Fruit fly (Drosophila melanogaster) whole organism, embryonic: ENCODE results near the gene Elp3.
A peak's percentile ranks its signal among the peaks of the same experiment; 100 is the strongest.

ENCODE experiments used
- Antp ChIP-seq: fragments of 200-800 bp; sonication (Bioruptor generic); optimal IDR thresholded peaks from 3 replicates; lab custom pipeline; 2016; ENCODE audit warnings: missing biosample characterization, missing genetic modification characterization
- Bteb2 ChIP-seq: fragments of 200-800 bp; sonication (Bioruptor generic); optimal IDR thresholded peaks from 2 replicates; lab custom pipeline; 2016; ENCODE audit warnings: missing biosample characterization, missing genetic modification characterization
- CG10366 ChIP-seq: fragments of 200-800 bp; sonication (Bioruptor generic); IDR thresholded peaks from 2 replicates; pipeline ENCODE4 v1.3.6; 2022; ENCODE audit warnings: missing biosample characterization, missing genetic modification characterization
- CG10654 ChIP-seq: fragments of 200-800 bp; sonication (Bioruptor generic); optimal IDR thresholded peaks from 2 replicates; lab custom pipeline; 2016; ENCODE audit warnings: missing biosample characterization, missing genetic modification characterization
- CG11696 ChIP-seq: fragments of 200-800 bp; sonication (Bioruptor generic); IDR thresholded peaks from 2 replicates; pipeline ENCODE4 v1.3.6; 2022; ENCODE audit warnings: missing biosample characterization, missing genetic modification characterization
- CG12391 ChIP-seq: fragments of 200-800 bp; sonication (Bioruptor generic); optimal IDR thresholded peaks from 3 replicates; lab custom pipeline; 2018; ENCODE audit warnings: missing biosample characterization, mild to moderate bottlenecking, missing genetic modification characterization, moderate library complexity
- CG13424 ChIP-seq: fragments of 200-800 bp; sonication (Bioruptor generic); optimal IDR thresholded peaks from 2 replicates; lab custom pipeline; 2019; ENCODE audit warnings: missing biosample characterization, mild to moderate bottlenecking, missing genetic modification characterization, moderate library complexity
- CG15479 ChIP-seq: fragments of 200-800 bp; sonication (Bioruptor generic); optimal IDR thresholded peaks from 3 replicates; lab custom pipeline; 2019; ENCODE audit warnings: missing biosample characterization, mild to moderate bottlenecking, missing genetic modification characterization, moderate library complexity
- CG17328 ChIP-seq: fragments of 200-800 bp; sonication (Bioruptor generic); IDR thresholded peaks from 2 replicates; pipeline ENCODE4 v1.3.6; 2022; ENCODE audit warnings: missing biosample characterization, missing genetic modification characterization
- CG17802 ChIP-seq: fragments of 200-800 bp; sonication (Bioruptor generic); optimal IDR thresholded peaks from 2 replicates; lab custom pipeline; 2018; ENCODE audit warnings: missing biosample characterization, mild to moderate bottlenecking, missing genetic modification characterization, moderate library complexity
- CG17912 ChIP-seq: fragments of 200-800 bp; sonication (Bioruptor generic); optimal IDR thresholded peaks from 2 replicates; lab custom pipeline; 2018; ENCODE audit warnings: missing biosample characterization, mild to moderate bottlenecking, missing genetic modification characterization
- CG1832 ChIP-seq: fragments of 200-800 bp; sonication (Bioruptor generic); optimal IDR thresholded peaks from 2 replicates; lab custom pipeline; 2017; ENCODE audit warnings: missing biosample characterization, mild to moderate bottlenecking, missing genetic modification characterization, inconsistent platforms
- CG18476 ChIP-seq: fragments of 200-800 bp; sonication (Bioruptor generic); optimal IDR thresholded peaks from 2 replicates; lab custom pipeline; 2016; ENCODE audit warnings: missing biosample characterization, mild to moderate bottlenecking, missing genetic modification characterization
- CG2199 ChIP-seq: fragments of 200-800 bp; sonication (Bioruptor generic); IDR thresholded peaks from 3 replicates; pipeline ENCODE4 v1.3.6; 2022; ENCODE audit warnings: missing biosample characterization, missing genetic modification characterization
- CG42726 ChIP-seq: fragments of 200-800 bp; sonication (Bioruptor generic); IDR thresholded peaks from 2 replicates; pipeline ENCODE4 v1.3.6; 2022; ENCODE audit warnings: missing biosample characterization, missing genetic modification characterization; ENCODE audit not compliant: partially characterized antibody
- CG6272 ChIP-seq: fragments of 200-800 bp; sonication (Bioruptor generic); IDR thresholded peaks from 2 replicates; pipeline ENCODE4 v1.3.6; 2022; ENCODE audit warnings: missing biosample characterization, missing genetic modification characterization
- CG7928 ChIP-seq: fragments of 200-800 bp; sonication (Bioruptor generic); optimal IDR thresholded peaks from 2 replicates; lab custom pipeline; 2017; ENCODE audit warnings: missing biosample characterization, mild to moderate bottlenecking, missing genetic modification characterization
- CG8388 ChIP-seq: fragments of 200-800 bp; sonication (Bioruptor generic); optimal IDR thresholded peaks from 2 replicates; lab custom pipeline; 2019; ENCODE audit warnings: missing biosample characterization, mild to moderate bottlenecking, missing genetic modification characterization, moderate library complexity
- CG9817 ChIP-seq: fragments of 200-800 bp; sonication (Bioruptor generic); optimal IDR thresholded peaks from 2 replicates; lab custom pipeline; 2018; ENCODE audit warnings: missing biosample characterization, mild to moderate bottlenecking, missing genetic modification characterization, moderate library complexity
- Dip2 ChIP-seq: fragments of 200-800 bp; sonication (Bioruptor generic); IDR thresholded peaks from 2 replicates; pipeline ENCODE4 v1.3.6; 2022; ENCODE audit warnings: missing biosample characterization, missing genetic modification characterization
- E2f2 ChIP-seq: fragments of 200-800 bp; sonication (Bioruptor generic); IDR thresholded peaks from 2 replicates; pipeline ENCODE4 v1.3.6; 2022; ENCODE audit warnings: missing biosample characterization, missing genetic modification characterization
- Gug ChIP-seq: fragments of 200-800 bp; sonication (Bioruptor generic); IDR thresholded peaks from 4 replicates; pipeline ENCODE4 v1.3.6; 2022; ENCODE audit warnings: missing biosample characterization, missing genetic modification characterization
- HLH3B ChIP-seq: fragments of 200-800 bp; sonication (Bioruptor generic); IDR thresholded peaks from 2 replicates; pipeline ENCODE4 v1.3.6; 2022; ENCODE audit warnings: missing biosample characterization, missing genetic modification characterization
- HmgZ ChIP-seq: fragments of 200-800 bp; sonication (Bioruptor generic); optimal IDR thresholded peaks from 2 replicates; lab custom pipeline; 2018; ENCODE audit warnings: missing biosample characterization, mild to moderate bottlenecking, missing genetic modification characterization
- Kr ChIP-seq: fragments of 200-800 bp; sonication (Bioruptor generic); optimal IDR thresholded peaks from 2 replicates; lab custom pipeline; 2017; ENCODE audit warnings: missing biosample characterization, mild to moderate bottlenecking, missing genetic modification characterization
- Nf-YC ChIP-seq: fragments of 200-800 bp; optimal IDR thresholded peaks from 3 replicates; lab custom pipeline; 2019; ENCODE audit warnings: missing biosample characterization, mild to moderate bottlenecking, missing genetic modification characterization, moderate library complexity
- Sin3A ChIP-seq: fragments of >200 bp; optimal IDR thresholded peaks from 2 replicates; lab custom pipeline; 2018
- TFAM ChIP-seq: fragments of 200-800 bp; sonication (Bioruptor generic); optimal IDR thresholded peaks from 2 replicates; lab custom pipeline; 2017; ENCODE audit warnings: missing biosample characterization, missing genetic modification characterization, inconsistent platforms
- Usf ChIP-seq: fragments of 200-800 bp; sonication (Bioruptor generic); optimal IDR thresholded peaks from 2 replicates; lab custom pipeline; 2017; ENCODE audit warnings: missing genotype, missing biosample characterization, missing genetic modification characterization
- dm ChIP-seq: fragments of 200-800 bp; sonication (Bioruptor generic); optimal IDR thresholded peaks from 3 replicates; lab custom pipeline; 2016; ENCODE audit warnings: missing biosample characterization, missing genetic modification characterization
- dmrt99B ChIP-seq: fragments of 200-800 bp; sonication (Bioruptor generic); optimal IDR thresholded peaks from 2 replicates; lab custom pipeline; 2018; ENCODE audit warnings: missing biosample characterization, mild to moderate bottlenecking, missing genetic modification characterization, moderate library complexity
- dpn ChIP-seq, 2 experiments: fragments of 200-800 bp; sonication (Bioruptor generic); optimal IDR thresholded peaks; 3 replicates each; lab custom pipeline; 2016; ENCODE audit warnings: missing biosample characterization in 2 of 2, missing genetic modification characterization in 2 of 2
- en ChIP-seq: fragments of 200-800 bp; sonication (Bioruptor generic); optimal IDR thresholded peaks from 2 replicates; lab custom pipeline; 2016; ENCODE audit warnings: missing biosample characterization, missing genetic modification characterization
- eve ChIP-seq, 2 experiments: fragments of >200 bp; optimal IDR thresholded peaks; 2 replicates each; lab custom pipeline; 2017; ENCODE audit warnings: missing biosample characterization in 2 of 2, missing genetic modification characterization in 2 of 2
- eyg ChIP-seq: fragments of 200-800 bp; sonication (Bioruptor generic); optimal IDR thresholded peaks from 3 replicates; lab custom pipeline; 2016; ENCODE audit warnings: missing biosample characterization, missing genetic modification characterization
- fd96Cb ChIP-seq: fragments of 200-800 bp; sonication (Bioruptor generic); optimal IDR thresholded peaks from 2 replicates; lab custom pipeline; 2018; ENCODE audit warnings: missing biosample characterization, mild to moderate bottlenecking, missing genetic modification characterization, moderate library complexity
- gfzf ChIP-seq: fragments of 200-800 bp; sonication (Bioruptor generic); optimal IDR thresholded peaks from 2 replicates; lab custom pipeline; 2016; ENCODE audit warnings: missing biosample characterization, mild to moderate bottlenecking, missing genetic modification characterization, moderate library complexity
- grn ChIP-seq: fragments of 200-800 bp; sonication (Bioruptor generic); optimal IDR thresholded peaks from 3 replicates; lab custom pipeline; 2017; ENCODE audit warnings: missing biosample characterization, missing genetic modification characterization
- gt ChIP-seq: fragments of 200-800 bp; sonication (Bioruptor generic); IDR thresholded peaks from 2 replicates; pipeline ENCODE4 v1.3.6; 2022; ENCODE audit warnings: missing biosample characterization, missing genetic modification characterization
- h ChIP-seq: fragments of >200 bp; optimal IDR thresholded peaks from 2 replicates; lab custom pipeline; 2017
- kni ChIP-seq: fragments of 200-800 bp; sonication (Bioruptor generic); optimal IDR thresholded peaks from 3 replicates; lab custom pipeline; 2017; ENCODE audit warnings: mild to moderate bottlenecking, missing biosample characterization, missing genetic modification reagents, missing genetic modification characterization
- luna ChIP-seq: fragments of 200-800 bp; sonication (Bioruptor generic); optimal IDR thresholded peaks from 2 replicates; lab custom pipeline; 2016; ENCODE audit warnings: missing biosample characterization, missing genetic modification characterization
- mirr ChIP-seq: fragments of 200-800 bp; sonication (Bioruptor generic); optimal IDR thresholded peaks from 3 replicates; lab custom pipeline; 2018; ENCODE audit warnings: missing biosample characterization, mild to moderate bottlenecking, missing genetic modification characterization
- nmo ChIP-seq: fragments of 200-800 bp; sonication (Bioruptor generic); optimal IDR thresholded peaks from 2 replicates; lab custom pipeline; 2018; ENCODE audit warnings: missing biosample characterization, mild to moderate bottlenecking, missing genetic modification characterization, moderate library complexity
- row ChIP-seq: fragments of 200-800 bp; sonication (Bioruptor generic); IDR thresholded peaks from 3 replicates; pipeline ENCODE4 v1.3.6; 2022; ENCODE audit warnings: missing biosample characterization, missing genetic modification characterization
- salm ChIP-seq: fragments of 200-800 bp; sonication (Bioruptor generic); optimal IDR thresholded peaks from 2 replicates; lab custom pipeline; 2018; ENCODE audit warnings: missing biosample characterization, mild to moderate bottlenecking, missing genetic modification characterization
- scrt ChIP-seq: fragments of 200-800 bp; sonication (Bioruptor generic); optimal IDR thresholded peaks from 2 replicates; lab custom pipeline; 2018; ENCODE audit warnings: missing biosample characterization, mild to moderate bottlenecking, missing genetic modification characterization, moderate library complexity
- slbo ChIP-seq: fragments of 200-800 bp; sonication (Bioruptor generic); IDR thresholded peaks from 2 replicates; pipeline ENCODE4 v1.3.6; 2022; ENCODE audit warnings: missing biosample characterization, missing genetic modification characterization
- tin ChIP-seq: fragments of 200-800 bp; sonication (Bioruptor generic); optimal IDR thresholded peaks from 3 replicates; lab custom pipeline; 2016; ENCODE audit warnings: missing biosample characterization, missing genetic modification characterization
- tll ChIP-seq, 2 experiments: fragments of 200-800 bp in 1 of 2; fragments of >200 bp in 1 of 2; sonication (Bioruptor generic) in 1 of 2; optimal IDR thresholded peaks; 2 replicates each; lab custom pipeline; 2017 to 2019; ENCODE audit warnings: missing biosample characterization in 2 of 2, missing genetic modification characterization in 2 of 2, mild to moderate bottlenecking in 1 of 2, moderate library complexity in 1 of 2
- zfh1 ChIP-seq: fragments of 200-800 bp; sonication (Bioruptor generic); IDR thresholded peaks from 3 replicates; pipeline ENCODE4 v1.3.6; 2022; ENCODE audit warnings: missing biosample characterization, missing genetic modification characterization
- zfh2 ChIP-seq: fragments of 200-800 bp; sonication (Bioruptor generic); optimal IDR thresholded peaks from 2 replicates; lab custom pipeline; 2016; ENCODE audit warnings: missing biosample characterization, missing genetic modification characterization

Gene Elp3

dm6 chr2L:4417982-4418381, 26.6 kb upstream of the Elp3 start:
- peak in 1 of 2 experiments; percentile 4 for TF ChIP-seq dpn (GFP tag; optimal IDR thresholded peaks at IDR 0.05; lab: Kevin White, UChicago)
- peak; percentile 27; the same call in 1 of the 2 replicates for TF ChIP-seq slbo (GFP tag; lab: Robert Waterston, UW)
- no peak for TF ChIP-seq CG2199 (GFP tag; lab: Robert Waterston, UW)
- TF ChIP-seq Bteb2 (GFP tag; lab: Kevin White, UChicago), result no peak
- TF ChIP-seq HLH3B (GFP tag; lab: Robert Waterston, UW), result 0 out of 2 replicates have a peak, but pooled peaks have one; percentile 15
- TF ChIP-seq dmrt99B, result peak; percentile 18
- 0 out of 3 replicates have a peak, but pooled peaks have one; percentile 16 for TF ChIP-seq zfh1
- peak; percentile 38 for TF ChIP-seq CG6272
- TF ChIP-seq salm (tag; lab: Kevin White, UChicago), result no peak
- TF ChIP-seq row (GFP tag; lab: Robert Waterston, UW), result no peak
- TF ChIP-seq eve (GFP tag; optimal IDR thresholded peaks at IDR 0.05; lab: Kevin White, UChicago), result no peak
- no peak for TF ChIP-seq CG8388 (GFP tag; lab: Kevin White, UChicago)
- TF ChIP-seq CG12391, result no peak
- no peak for TF ChIP-seq Gug (GFP tag; lab: Robert Waterston, UW)
- TF ChIP-seq gfzf (GFP tag; lab: Kevin White, UChicago), result no peak
- no peak for TF ChIP-seq CG17912 (GFP tag; lab: Kevin White, UChicago)
- no peak for TF ChIP-seq CG11696 (GFP tag; lab: Robert Waterston, UW)
- no peak for TF ChIP-seq luna (GFP tag; lab: Kevin White, UChicago)
- TF ChIP-seq mirr (GFP tag; lab: Kevin White, UChicago), result peak; percentile 7
- no peak for TF ChIP-seq CG10654 (GFP tag; lab: Kevin White, UChicago)
- TF ChIP-seq grn, result no peak
- TF ChIP-seq dm (GFP tag; lab: Kevin White, UChicago), result no peak
- peak; percentile 91 for TF ChIP-seq Dip2
- peak; percentile 34 for TF ChIP-seq CG1832 (GFP tag; lab: Kevin White, UChicago)
- TF ChIP-seq scrt (GFP tag; lab: Kevin White, UChicago), result peak; percentile 48
- no peak for TF ChIP-seq Sin3A (lab: Kevin White, UChicago)
- TF ChIP-seq Kr (GFP tag; lab: Kevin White, UChicago), result no peak
- TF ChIP-seq zfh2, result no peak
- no peak for TF ChIP-seq nmo (GFP tag; lab: Kevin White, UChicago)
- no peak for TF ChIP-seq CG15479
- peak; percentile 38 for TF ChIP-seq CG10366 (GFP tag; lab: Robert Waterston, UW)
- TF ChIP-seq TFAM, result no peak
- TF ChIP-seq eyg (GFP tag; lab: Kevin White, UChicago), result no peak
- no peak for TF ChIP-seq Antp (GFP tag; lab: Kevin White, UChicago)
- TF ChIP-seq CG17328 (GFP tag; lab: Robert Waterston, UW), result 0 out of 2 replicates have a peak, but pooled peaks have one; percentile 12
- TF ChIP-seq fd96Cb (tag; lab: Kevin White, UChicago), result no peak
- TF ChIP-seq CG7928, result no peak
- no peak for TF ChIP-seq CG13424 (tag; lab: Kevin White, UChicago)
- TF ChIP-seq h (lab: Kevin White, UChicago), result no peak
- TF ChIP-seq HmgZ (tag; lab: Kevin White, UChicago), result no peak
- TF ChIP-seq Nf-YC (tag; lab: Kevin White, UChicago), result no peak
- peak; percentile 18 for TF ChIP-seq tin (GFP tag; lab: Kevin White, UChicago)
- TF ChIP-seq kni (GFP tag; lab: Kevin White, UChicago), result no peak
- TF ChIP-seq tll (GFP tag; optimal IDR thresholded peaks at IDR 0.05; lab: Kevin White, UChicago), result no peak
- TF ChIP-seq gt, result no peak
- no peak for TF ChIP-seq CG18476 (GFP tag; lab: Kevin White, UChicago)
- TF ChIP-seq CG9817 (tag; lab: Kevin White, UChicago), result no peak
- no peak for TF ChIP-seq CG17802 (tag; lab: Kevin White, UChicago)
- TF ChIP-seq Usf (GFP tag; lab: Kevin White, UChicago), result no peak
- no peak for TF ChIP-seq en (GFP tag; lab: Kevin White, UChicago)
- TF ChIP-seq E2f2 (GFP tag; lab: Robert Waterston, UW), result no peak
- 0 out of 2 replicates have a peak, but pooled peaks have one; percentile 60 for TF ChIP-seq CG42726
